Fruit fly (Drosophila melanogaster): ENCODE results near the gene Nepl5.

Nepl5 gene

dm6 chr2L:6351809-6352182, 29.3 kb upstream of the Nepl5 start (continued):
- TF ChIP-seq CG2889 (GFP tag; IDR thresholded peaks at IDR 0.05) (peak; percentile 71), oc (tag; optimal IDR thresholded peaks at IDR 0.05) (peak; percentile 30), Vsx1 (GFP tag; optimal IDR thresholded peaks at IDR 0.05) (peak; percentile 56), ara (GFP tag; IDR thresholded peaks at IDR 0.05) (peak; percentile 59; the same call in 1 of the 2 replicates), Hr78 (GFP tag; optimal IDR thresholded peaks at IDR 0.05) (peak in 1 of 2 experiments; percentile 60), Blimp-1 (GFP tag; optimal IDR thresholded peaks at IDR 0.05) (peak; percentile 72), dan (GFP tag; IDR thresholded peaks at IDR 0.05) (no peak), CG12219 (GFP tag; optimal IDR thresholded peaks at IDR 0.05) (peak; percentile 68), CG31224 (GFP tag; IDR thresholded peaks at IDR 0.05) (peak; percentile 84), Dref (GFP tag; IDR thresholded peaks at IDR 0.05) (no peak), Fer3 (tag; optimal IDR thresholded peaks at IDR 0.05) (peak; percentile 90), ham (GFP tag; IDR thresholded peaks at IDR 0.05) (peak; percentile 51; the same call in 1 of the 2 replicates), nom (GFP tag; optimal IDR thresholded peaks at IDR 0.05) (no peak), CG14050 (GFP tag; IDR thresholded peaks at IDR 0.05) (peak; percentile 70; the same call in 2 of the 3 replicates), lbe (GFP tag; optimal IDR thresholded peaks at IDR 0.05) (no peak), sc (optimal IDR thresholded peaks at IDR 0.05) (no peak), sc (GFP tag; optimal IDR thresholded peaks at IDR 0.05) (no peak), Dip3 (GFP tag; optimal IDR thresholded peaks at IDR 0.05) (peak; percentile 85), ftz-f1 (GFP tag; optimal IDR thresholded peaks at IDR 0.05) (no peak), sr (GFP tag; IDR thresholded peaks at IDR 0.05) (no peak), CG3726 (GFP tag; IDR thresholded peaks at IDR 0.05) (peak; percentile 78; the same call in 2 of the 3 replicates), CG7839 (tag; optimal IDR thresholded peaks at IDR 0.05) (peak; percentile 95), Ada2b (GFP tag; IDR thresholded peaks at IDR 0.05) (peak; percentile 83), nmo (GFP tag; optimal IDR thresholded peaks at IDR 0.05) (peak; percentile 89), CG13775 (GFP tag; optimal IDR thresholded peaks at IDR 0.05) (peak; percentile 57), Mes4 (GFP tag; optimal IDR thresholded peaks at IDR 0.05) (peak; percentile 16), Gsc (GFP tag; IDR thresholded peaks at IDR 0.05) (peak; percentile 63), CG31441 (GFP tag; IDR thresholded peaks at IDR 0.05) (peak; percentile 67), CG11695 (GFP tag; IDR thresholded peaks at IDR 0.05) (peak; percentile 87), CG12942 (GFP tag; optimal IDR thresholded peaks at IDR 0.05) (peak; percentile 55), CG10209 (GFP tag; optimal IDR thresholded peaks at IDR 0.05) (peak; percentile 82), C15 (GFP tag; IDR thresholded peaks at IDR 0.05) (peak; percentile 65; the same call in 1 of the 3 replicates), fd102C (GFP tag; optimal IDR thresholded peaks at IDR 0.05) (no peak), Doc3 (GFP tag; IDR thresholded peaks at IDR 0.05; ENCODE audit: partially characterized antibody) (no peak), hbn (GFP tag; IDR thresholded peaks at IDR 0.05; ENCODE audit: partially characterized antibody) (no peak), sim (GFP tag; IDR thresholded peaks at IDR 0.05) (no peak; the same call in 1 of the 2 replicates), CG10267 (tag; optimal IDR thresholded peaks at IDR 0.05) (peak; percentile 66), rib (GFP tag; IDR thresholded peaks at IDR 0.05) (peak; percentile 85), Hand (GFP tag; optimal IDR thresholded peaks at IDR 0.05) (peak; percentile 66), CG10321 (GFP tag; IDR thresholded peaks at IDR 0.05) (no peak), D (optimal IDR thresholded peaks at IDR 0.05) (no peak), D (GFP tag; optimal IDR thresholded peaks at IDR 0.05) (peak; percentile 63), CG8388 (GFP tag; optimal IDR thresholded peaks at IDR 0.05) (peak; percentile 39), Tbp (GFP tag; optimal IDR thresholded peaks at IDR 0.05) (no peak), CG4282 (GFP tag; optimal IDR thresholded peaks at IDR 0.05) (peak; percentile 30), Adf1 (GFP tag; IDR thresholded peaks at IDR 0.05) (peak; percentile 65), nau (GFP tag; optimal IDR thresholded peaks at IDR 0.05) (peak; percentile 65), pnt (GFP tag; optimal IDR thresholded peaks at IDR 0.05) (peak; percentile 65), bbx (GFP tag; IDR thresholded peaks at IDR 0.05; ENCODE audit: partially characterized antibody) (no peak), CG4404 (GFP tag; IDR thresholded peaks at IDR 0.05) (peak; percentile 86), dpn (GFP tag; optimal IDR thresholded peaks at IDR 0.05) (peak; percentile 83 to 88)

Data from whole organism, embryonic.